Worm (Caenorhabditis elegans) whole organism, early embryonic: Measurements from ENCODE around the gene F32D8.4.

Experiments used
- B0310.2 ChIP-seq: sonication (generic microtip); optimal IDR thresholded peaks from 2 replicates; lab custom pipeline; 2016; ENCODE audit warnings: mild to moderate bottlenecking, missing genetic modification characterization, missing compliant biosample characterization
- F13C5.2 ChIP-seq: sonication (generic microtip); optimal IDR thresholded peaks from 2 replicates; lab custom pipeline; 2017; ENCODE audit warnings: mild to moderate bottlenecking, missing genetic modification characterization, inconsistent platforms, missing compliant biosample characterization
- aly-1 ChIP-seq: sonication (generic microtip); optimal IDR thresholded peaks from 2 replicates; lab custom pipeline; 2016; ENCODE audit warnings: missing genetic modification characterization, missing compliant biosample characterization
- ama-1 ChIP-seq: fragments of 150-350 bp; optimal IDR thresholded peaks from 2 replicates; lab custom pipeline; 2014
- ceh-13 ChIP-seq: fragments of 200-800 bp; sonication (Bioruptor generic); optimal IDR thresholded peaks from 2 replicates; lab custom pipeline; 2018; ENCODE audit warnings: mild to moderate bottlenecking, missing genetic modification characterization, missing compliant biosample characterization
- ceh-36 ChIP-seq: sonication (generic microtip); optimal IDR thresholded peaks from 2 replicates; lab custom pipeline; 2016; ENCODE audit warnings: missing genetic modification characterization, inconsistent platforms, missing compliant biosample characterization
- ets-7 ChIP-seq: sonication (generic microtip); optimal IDR thresholded peaks from 2 replicates; lab custom pipeline; 2016; ENCODE audit warnings: missing genotype, missing genetic modification characterization, missing compliant biosample characterization
- flt-1 ChIP-seq: fragments of 200-800 bp; sonication (Bioruptor generic); IDR thresholded peaks from 2 replicates; pipeline ENCODE4 v1.3.6; 2022; ENCODE audit warnings: missing genetic modification characterization, missing compliant biosample characterization
- hmbx-1 ChIP-seq: sonication (generic microtip); optimal IDR thresholded peaks from 2 replicates; lab custom pipeline; 2016; ENCODE audit warnings: mild to moderate bottlenecking, missing genetic modification characterization, missing compliant biosample characterization
- hmg-4 ChIP-seq: fragments of 200-800 bp; sonication (Bioruptor generic); optimal IDR thresholded peaks from 2 replicates; lab custom pipeline; 2018; ENCODE audit warnings: mild to moderate bottlenecking, missing genetic modification characterization, missing compliant biosample characterization
- hnd-1 ChIP-seq: sonication (generic microtip); optimal IDR thresholded peaks from 2 replicates; lab custom pipeline; 2016; ENCODE audit warnings: missing genetic modification characterization, missing compliant biosample characterization
- pes-1 ChIP-seq: fragments of 200-800 bp; sonication (Bioruptor generic); IDR thresholded peaks from 2 replicates; pipeline ENCODE4 v1.3.6; 2022; ENCODE audit warnings: missing genetic modification reagents, missing genetic modification characterization, missing compliant biosample characterization
- scrt-1 ChIP-seq: fragments of 200-800 bp; sonication (Bioruptor generic); IDR thresholded peaks from 2 replicates; pipeline ENCODE4 v1.3.6; 2022; ENCODE audit warnings: missing genetic modification characterization, missing compliant biosample characterization
- sea-1 ChIP-seq: fragments of 200-800 bp; sonication (Bioruptor generic); conservative IDR thresholded peaks from 2 replicates; pipeline ENCODE4 v1.3.6; 2022; ENCODE audit warnings: missing genetic modification characterization, missing compliant biosample characterization
- tbx-11 ChIP-seq: fragments of 200-800 bp; sonication (Bioruptor generic); IDR thresholded peaks from 2 replicates; pipeline ENCODE4 v1.3.6; 2022; ENCODE audit warnings: missing genetic modification characterization, missing compliant biosample characterization
- tbx-37 ChIP-seq: fragments of 200-800 bp; sonication (Bioruptor generic); conservative IDR thresholded peaks from 2 replicates; pipeline ENCODE4 v1.3.6; 2022; ENCODE audit warnings: missing genetic modification reagents, missing genetic modification characterization, missing compliant biosample characterization
- tra-4 ChIP-seq: sonication (generic microtip); optimal IDR thresholded peaks from 2 replicates; lab custom pipeline; 2017; ENCODE audit warnings: missing genetic modification characterization, missing compliant biosample characterization

F32D8.4 gene

ce11 chrV:10897106-10897171 is 3.6 kb upstream of the F32D8.4 start, which contains the start of gene sec-61.G:
Gene sec-61.G, minus strand, starts transcription at chrV:10897143.
- TF ChIP-seq tra-4 (tag; lab: Kevin White, UChicago) (no peak), tbx-11 (GFP tag; lab: Robert Waterston, UW) (no peak), aly-1 (tag; lab: Kevin White, UChicago) (no peak), pes-1 (GFP tag; lab: Robert Waterston, UW) (no peak), hnd-1 (tag; lab: Kevin White, UChicago) (no peak), hmg-4 (GFP tag; lab: Kevin White, UChicago) (no peak), ets-7 (tag; lab: Kevin White, UChicago) (no peak), F13C5.2 (tag; lab: Kevin White, UChicago) (no peak), tbx-37 (GFP tag; lab: Robert Waterston, UW) (no peak), hmbx-1 (tag; lab: Kevin White, UChicago) (no peak), ceh-13 (GFP tag; lab: Kevin White, UChicago) (no peak), sea-1 (GFP tag; lab: Robert Waterston, UW) (no peak), ceh-36 (no peak), scrt-1 (GFP tag; lab: Robert Waterston, UW) (no peak), B0310.2 (tag; lab: Kevin White, UChicago) (no peak), flt-1 (GFP tag; lab: Robert Waterston, UW) (no peak)

ce11 chrV:10896706-10897105 is 3.3 kb upstream of the F32D8.4 start:
- TF ChIP-seq F13C5.2 (tag; lab: Kevin White, UChicago) (no peak), tbx-37 (GFP tag; lab: Robert Waterston, UW) (no peak), ama-1 (lab: Kevin White, UChicago) (no peak), B0310.2 (tag; lab: Kevin White, UChicago) (no peak), tbx-11 (GFP tag; lab: Robert Waterston, UW) (no peak), ceh-13 (GFP tag; lab: Kevin White, UChicago) (no peak), pes-1 (GFP tag; lab: Robert Waterston, UW) (no peak), flt-1 (GFP tag; lab: Robert Waterston, UW) (no peak), ets-7 (tag; lab: Kevin White, UChicago) (no peak), hmg-4 (GFP tag; lab: Kevin White, UChicago) (no peak), aly-1 (tag; lab: Kevin White, UChicago) (no peak), hmbx-1 (tag; lab: Kevin White, UChicago) (no peak), hnd-1 (tag; lab: Kevin White, UChicago) (no peak), tra-4 (tag; lab: Kevin White, UChicago) (no peak), ceh-36 (no peak), sea-1 (GFP tag; lab: Robert Waterston, UW) (no peak), scrt-1 (GFP tag; lab: Robert Waterston, UW) (no peak)

ce11 chrV:10896295-10896694 is 2.9 kb upstream of the F32D8.4 start, which contains the start of gene F32D8.13:
Gene F32D8.13, minus strand, starts transcription at chrV:10896543.
- TF ChIP-seq F13C5.2 (tag; lab: Kevin White, UChicago): no peak
- no peak for TF ChIP-seq pes-1 (GFP tag; lab: Robert Waterston, UW)
- TF ChIP-seq tbx-11 (GFP tag; lab: Robert Waterston, UW): no peak
- no peak for TF ChIP-seq ama-1 (lab: Kevin White, UChicago)
- no peak for TF ChIP-seq hmg-4 (GFP tag; lab: Kevin White, UChicago)
- TF ChIP-seq ets-7 (tag; lab: Kevin White, UChicago): no peak
- TF ChIP-seq tra-4 (tag; lab: Kevin White, UChicago): no peak
- no peak for TF ChIP-seq flt-1 (GFP tag; lab: Robert Waterston, UW)
- no peak for TF ChIP-seq ceh-36

- no peak for TF ChIP-seq ets-7 (tag; lab: Kevin White, UChicago)
- peak; percentile 19 for TF ChIP-seq F13C5.2 (tag; lab: Kevin White, UChicago)
- TF ChIP-seq ceh-13 (GFP tag; lab: Kevin White, UChicago): no peak
- peak; percentile 69 for TF ChIP-seq tbx-37 (GFP tag; lab: Robert Waterston, UW)
- TF ChIP-seq pes-1 (GFP tag; lab: Robert Waterston, UW): peak; percentile 28; the same call in 1 of the 2 replicates
Measured at ce11 chrV:10894601-10895000, 1.2 kb upstream of the F32D8.4 start, which contains the start of the genes F32D8.14 and F32D8.5. Gene F32D8.14, minus strand, starts transcription at chrV:10894788. Gene F32D8.5, plus strand, starts transcription at chrV:10894800.

- no peak for TF ChIP-seq scrt-1 (GFP tag; lab: Robert Waterston, UW)
- no peak for TF ChIP-seq pes-1 (GFP tag; lab: Robert Waterston, UW)
- TF ChIP-seq sea-1 (GFP tag; lab: Robert Waterston, UW): no peak
- TF ChIP-seq ama-1 (lab: Kevin White, UChicago): no peak
- TF ChIP-seq F13C5.2 (tag; lab: Kevin White, UChicago): no peak
- TF ChIP-seq hmg-4 (GFP tag; lab: Kevin White, UChicago): no peak
- TF ChIP-seq flt-1 (GFP tag; lab: Robert Waterston, UW): no peak
- TF ChIP-seq hmbx-1 (tag; lab: Kevin White, UChicago): no peak
- TF ChIP-seq aly-1 (tag; lab: Kevin White, UChicago): no peak
Measured at ce11 chrV:10890980-10891379, 2.4 kb downstream of the F32D8.4 start, which contains the start of gene F32D8.12. Gene F32D8.12, minus strand, starts transcription at chrV:10891027.

ce11 chrV:10889774-10890173 is 3.6 kb downstream of the F32D8.4 start:
- TF ChIP-seq flt-1 (GFP tag; lab: Robert Waterston, UW): no peak
- TF ChIP-seq hnd-1 (tag; lab: Kevin White, UChicago): no peak
- TF ChIP-seq B0310.2 (tag; lab: Kevin White, UChicago): no peak
- no peak for TF ChIP-seq tbx-11 (GFP tag; lab: Robert Waterston, UW)
- no peak for TF ChIP-seq scrt-1 (GFP tag; lab: Robert Waterston, UW)
- no peak for TF ChIP-seq aly-1 (tag; lab: Kevin White, UChicago)
- TF ChIP-seq ceh-36: no peak
- TF ChIP-seq ama-1 (lab: Kevin White, UChicago): no peak
- TF ChIP-seq ceh-13 (GFP tag; lab: Kevin White, UChicago): no peak
- no peak for TF ChIP-seq ets-7 (tag; lab: Kevin White, UChicago)
- no peak for TF ChIP-seq sea-1 (GFP tag; lab: Robert Waterston, UW)
- no peak for TF ChIP-seq hmbx-1 (tag; lab: Kevin White, UChicago)
- no peak for TF ChIP-seq tbx-37 (GFP tag; lab: Robert Waterston, UW)
- TF ChIP-seq tra-4 (tag; lab: Kevin White, UChicago): no peak
- TF ChIP-seq pes-1 (GFP tag; lab: Robert Waterston, UW): no peak
- TF ChIP-seq F13C5.2 (tag; lab: Kevin White, UChicago): no peak
- TF ChIP-seq hmg-4 (GFP tag; lab: Kevin White, UChicago): no peak

- TF ChIP-seq pes-1 (GFP tag; lab: Robert Waterston, UW) (no peak), hnd-1 (tag; lab: Kevin White, UChicago) (no peak), tbx-37 (GFP tag; lab: Robert Waterston, UW) (no peak), aly-1 (tag; lab: Kevin White, UChicago) (no peak), ama-1 (lab: Kevin White, UChicago) (no peak), B0310.2 (tag; lab: Kevin White, UChicago) (no peak), scrt-1 (GFP tag; lab: Robert Waterston, UW) (no peak), tbx-11 (GFP tag; lab: Robert Waterston, UW) (no peak), hmg-4 (GFP tag; lab: Kevin White, UChicago) (no peak), tra-4 (tag; lab: Kevin White, UChicago) (no peak), F13C5.2 (tag; lab: Kevin White, UChicago) (no peak), sea-1 (GFP tag; lab: Robert Waterston, UW) (no peak), ceh-13 (GFP tag; lab: Kevin White, UChicago) (no peak), ceh-36 (no peak), ets-7 (tag; lab: Kevin White, UChicago) (no peak), flt-1 (GFP tag; lab: Robert Waterston, UW) (no peak), hmbx-1 (tag; lab: Kevin White, UChicago) (no peak)
Measured at ce11 chrV:10889036-10889435, 4.3 kb downstream of the F32D8.4 start, which contains the start of gene F32D8.11. Gene F32D8.11, minus strand, starts transcription at chrV:10889136.
